Fruit fly (Drosophila melanogaster): ENCODE results near the gene CG8833.

The CG8833 gene

DNA sequence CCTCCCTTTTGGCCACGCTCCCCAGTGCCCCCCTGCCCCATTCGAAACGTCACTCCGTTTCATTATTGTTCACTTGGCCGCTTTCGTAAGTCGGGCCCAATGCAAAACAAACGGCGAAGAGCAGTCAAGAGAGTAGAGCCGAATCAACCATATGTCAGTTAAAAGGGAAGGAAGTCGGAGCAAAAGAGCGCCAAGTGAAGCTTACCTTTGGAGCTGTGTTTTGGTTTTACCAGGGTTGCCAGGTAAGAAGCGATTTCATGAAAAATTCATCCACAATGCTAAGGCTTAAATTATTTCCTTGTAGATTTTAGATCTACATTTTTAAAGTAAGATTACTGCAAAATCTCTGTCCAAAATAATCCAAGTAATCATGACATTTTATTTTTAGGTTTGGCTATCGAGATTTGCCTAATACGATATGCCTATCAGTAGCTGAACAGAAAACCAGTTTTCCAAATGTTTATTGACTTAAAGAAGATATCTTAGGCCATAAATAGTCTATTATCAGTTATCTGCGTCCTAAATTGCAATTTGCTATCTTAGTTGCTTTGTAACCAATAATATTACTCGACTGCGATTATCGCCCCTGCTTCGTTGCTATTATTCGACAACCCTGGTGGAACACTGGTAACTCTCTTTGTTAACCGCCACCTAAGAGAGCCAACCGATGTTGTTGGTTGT, 9.8 kb upstream of the CG8833 start (continued):
- peak; percentile 93 for TF ChIP-seq phol (tag; optimal IDR thresholded peaks at IDR 0.05)
- peak; percentile 74 for TF ChIP-seq CG10654 (GFP tag; optimal IDR thresholded peaks at IDR 0.05)
- TF ChIP-seq CG5180 (GFP tag; optimal IDR thresholded peaks at IDR 0.05) = peak; percentile 81
- TF ChIP-seq sens (GFP tag) = peak; percentile 99
- TF ChIP-seq pros (GFP tag; optimal IDR thresholded peaks at IDR 0.05) = no peak
- peak; percentile 88 for TF ChIP-seq btn (GFP tag; optimal IDR thresholded peaks at IDR 0.05)
- TF ChIP-seq CG4424 (GFP tag; optimal IDR thresholded peaks at IDR 0.05) = peak; percentile 92
- TF ChIP-seq dan (GFP tag; IDR thresholded peaks at IDR 0.05) = no peak
- no peak for TF ChIP-seq Doc2 (GFP tag; IDR thresholded peaks at IDR 0.05)
- no peak for TF ChIP-seq CG4360 (GFP tag; IDR thresholded peaks at IDR 0.05)
- TF ChIP-seq CG8290 (GFP tag; optimal IDR thresholded peaks at IDR 0.05) = peak; percentile 57
- TF ChIP-seq CG8290 (tag; optimal IDR thresholded peaks at IDR 0.05) = peak; percentile 69 to 75
- no peak for TF ChIP-seq gfzf (GFP tag; optimal IDR thresholded peaks at IDR 0.05)
- TF ChIP-seq jumu (GFP tag; optimal IDR thresholded peaks at IDR 0.05) = peak; percentile 79
- peak; percentile 65 for TF ChIP-seq Fer2 (tag; optimal IDR thresholded peaks at IDR 0.05)
- TF ChIP-seq Awh (GFP tag; IDR thresholded peaks at IDR 0.05) = 0 out of 2 replicates have a peak, but pooled peaks have one; percentile 43
- 0 out of 2 replicates have a peak, but pooled peaks have one; percentile 11 for TF ChIP-seq CG17328 (GFP tag; IDR thresholded peaks at IDR 0.05)
- TF ChIP-seq Dll (GFP tag; IDR thresholded peaks at IDR 0.05; ENCODE audit: partially characterized antibody) = no peak
- no peak for TF ChIP-seq CG34224 (GFP tag; IDR thresholded peaks at IDR 0.05; ENCODE audit: partially characterized antibody)
- peak; percentile 72 for TF ChIP-seq Mad (GFP tag; optimal IDR thresholded peaks at IDR 0.05)
- TF ChIP-seq ftz-f1 (GFP tag; optimal IDR thresholded peaks at IDR 0.05) = no peak
- TF ChIP-seq ken (GFP tag; IDR thresholded peaks at IDR 0.05) = peak; percentile 6; the same call in 1 of the 3 replicates
- peak; percentile 66 for TF ChIP-seq CG6254 (GFP tag; optimal IDR thresholded peaks at IDR 0.05)
- TF ChIP-seq CG34376 (GFP tag; optimal IDR thresholded peaks at IDR 0.05) = peak; percentile 93
- peak; percentile 75 for TF ChIP-seq CG2875 (GFP tag; optimal IDR thresholded peaks at IDR 0.05)
- no peak for TF ChIP-seq pfk (GFP tag; optimal IDR thresholded peaks at IDR 0.05)
- TF ChIP-seq HLH4C (GFP tag; IDR thresholded peaks at IDR 0.05; ENCODE audit: partially characterized antibody) = 0 out of 3 replicates have a peak, but pooled peaks have one; percentile 1
- peak; percentile 47; the same call in 1 of the 2 replicates for TF ChIP-seq Taf1 (GFP tag; IDR thresholded peaks at IDR 0.05)
- peak; percentile 12 for TF ChIP-seq cas (GFP tag; IDR thresholded peaks at IDR 0.05)
- peak; percentile 88 for TF ChIP-seq CG7786 (GFP tag; optimal IDR thresholded peaks at IDR 0.05)
- peak; percentile 58 for TF ChIP-seq esg (GFP tag; conservative IDR thresholded peaks at IDR 0.05)
- TF ChIP-seq CG13296 (GFP tag; optimal IDR thresholded peaks at IDR 0.05) = peak; percentile 93
- peak; percentile 91 for TF ChIP-seq CG6689 (GFP tag; IDR thresholded peaks at IDR 0.05)
- TF ChIP-seq gce (GFP tag; IDR thresholded peaks at IDR 0.05) = peak; percentile 58; the same call in 1 of the 3 replicates
- peak; percentile 57; the same call in 2 of the 3 replicates for TF ChIP-seq Dbx (GFP tag; IDR thresholded peaks at IDR 0.05)
- peak; percentile 76 for TF ChIP-seq Ptx1 (GFP tag; IDR thresholded peaks at IDR 0.05)
- peak; percentile 80 for TF ChIP-seq Nf-YB (GFP tag; optimal IDR thresholded peaks at IDR 0.05)
- TF ChIP-seq Dad (GFP tag; optimal IDR thresholded peaks at IDR 0.05) = peak; percentile 89
- peak; percentile 58 for TF ChIP-seq YL-1 (GFP tag; optimal IDR thresholded peaks at IDR 0.05)
- peak; percentile 87 for TF ChIP-seq Hr3 (GFP tag; optimal IDR thresholded peaks at IDR 0.05)
- no peak for TF ChIP-seq D (optimal IDR thresholded peaks at IDR 0.05)
- TF ChIP-seq D (GFP tag; optimal IDR thresholded peaks at IDR 0.05) = peak; percentile 91
- peak; percentile 91 for TF ChIP-seq CG10209 (GFP tag; optimal IDR thresholded peaks at IDR 0.05)
- TF ChIP-seq CHES-1-like (GFP tag; optimal IDR thresholded peaks at IDR 0.05) = peak; percentile 94
- TF ChIP-seq HmgD (GFP tag; optimal IDR thresholded peaks at IDR 0.05) = peak; percentile 58
- no peak for TF ChIP-seq CkIIα-i1 (GFP tag; IDR thresholded peaks at IDR 0.05)
- TF ChIP-seq zfh1 (GFP tag; IDR thresholded peaks at IDR 0.05) = peak; percentile 62
- TF ChIP-seq croc (GFP tag; conservative IDR thresholded peaks at IDR 0.05) = peak; percentile 72
- no peak for TF ChIP-seq Gsc (GFP tag; IDR thresholded peaks at IDR 0.05)
- no peak for TF ChIP-seq CG1832 (GFP tag; optimal IDR thresholded peaks at IDR 0.05)

Measured in whole organism, embryonic.